Fruit fly (Drosophila melanogaster): ENCODE measurements around the gene gzl.

The gzl gene

dm6 chr3R:6404174-6404573, 21.5 kb downstream of the gzl start (continued):
- peak; percentile 71 for TF ChIP-seq tx (GFP tag; optimal IDR thresholded peaks at IDR 0.05)
- no peak for TF ChIP-seq kni (GFP tag; optimal IDR thresholded peaks at IDR 0.05)
- peak; percentile 34 for TF ChIP-seq CG14965 (GFP tag; optimal IDR thresholded peaks at IDR 0.05; ENCODE audit: borderline replicate concordance)

DNA sequence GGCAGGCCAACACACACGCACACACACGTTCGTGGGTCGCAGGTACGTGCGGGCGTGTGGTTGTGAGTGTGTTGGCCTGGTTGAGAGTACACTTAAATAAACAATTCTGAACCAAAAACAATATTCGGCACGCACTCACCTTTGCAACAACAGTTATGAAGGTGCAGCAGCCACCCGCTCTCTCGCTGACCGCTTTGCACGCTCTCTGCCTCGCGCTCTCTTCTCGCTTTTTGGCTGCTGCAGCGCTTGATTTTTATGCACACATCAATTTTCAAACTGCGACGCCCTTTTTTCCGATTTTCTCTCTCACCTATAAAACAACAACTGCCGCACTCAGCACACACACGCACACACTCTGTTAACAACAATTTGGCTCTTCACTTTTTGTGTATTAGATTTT, 22.5 kb downstream of the gzl start:
- TF ChIP-seq Fer2 (tag; optimal IDR thresholded peaks at IDR 0.05): no peak
- peak; percentile 76 for TF ChIP-seq zf30C (GFP tag; optimal IDR thresholded peaks at IDR 0.05)
- TF ChIP-seq CG15479 (GFP tag; optimal IDR thresholded peaks at IDR 0.05): peak; percentile 14
- peak; percentile 80 to 83 for TF ChIP-seq Trl (optimal IDR thresholded peaks at IDR 0.05)
- peak; percentile 6 for TF ChIP-seq Trl (GFP tag; optimal IDR thresholded peaks at IDR 0.05)
- peak; percentile 78 for TF ChIP-seq cg (GFP tag; optimal IDR thresholded peaks at IDR 0.05)
- TF ChIP-seq rib (GFP tag; IDR thresholded peaks at IDR 0.05): no peak
- TF ChIP-seq yki (optimal IDR thresholded peaks at IDR 0.05): peak; percentile 47

- TF ChIP-seq CG4360 (GFP tag; IDR thresholded peaks at IDR 0.05) (no peak), Fer3 (tag; optimal IDR thresholded peaks at IDR 0.05) (no peak), eve (GFP tag; optimal IDR thresholded peaks at IDR 0.05) (no peak), NFAT (GFP tag; IDR thresholded peaks at IDR 0.05) (no peak), CG8359 (GFP tag; optimal IDR thresholded peaks at IDR 0.05; ENCODE audit: borderline replicate concordance) (no peak), CG12219 (GFP tag; optimal IDR thresholded peaks at IDR 0.05) (no peak), bcd (GFP tag; optimal IDR thresholded peaks at IDR 0.05) (peak; percentile 29), CG9797 (GFP tag; optimal IDR thresholded peaks at IDR 0.05) (peak; percentile 89), Bgb (GFP tag; IDR thresholded peaks at IDR 0.05; ENCODE audit: partially characterized antibody) (no peak), Myb (GFP tag; optimal IDR thresholded peaks at IDR 0.05) (peak; percentile 37), nau (GFP tag; optimal IDR thresholded peaks at IDR 0.05) (peak; percentile 39), slbo (GFP tag; IDR thresholded peaks at IDR 0.05) (no peak), CG13894 (tag; optimal IDR thresholded peaks at IDR 0.05) (peak; percentile 44), maf-S (GFP tag; optimal IDR thresholded peaks at IDR 0.05) (no peak), br (optimal IDR thresholded peaks at IDR 0.05) (no peak), Lpt (GFP tag; optimal IDR thresholded peaks at IDR 0.05) (no peak), bab2 (GFP tag; optimal IDR thresholded peaks at IDR 0.05) (no peak), dmrt99B (tag; optimal IDR thresholded peaks at IDR 0.05) (peak; percentile 5), CG15479 (GFP tag; optimal IDR thresholded peaks at IDR 0.05) (no peak), pan (optimal IDR thresholded peaks at IDR 0.05) (no peak), pan (GFP tag; optimal IDR thresholded peaks at IDR 0.05 in 1 of 2, IDR thresholded peaks at IDR 0.05 in 1 of 2) (no peak), caup (GFP tag; optimal IDR thresholded peaks at IDR 0.05; ENCODE audit: severe bottlenecking) (peak; percentile 30), BEAF-32 (GFP tag; optimal IDR thresholded peaks at IDR 0.05) (peak; percentile 25), lola (GFP tag; optimal IDR thresholded peaks at IDR 0.05) (peak in 1 of 3 experiments; percentile 20), cg (GFP tag; optimal IDR thresholded peaks at IDR 0.05) (peak; percentile 62), Asciz (GFP tag; optimal IDR thresholded peaks at IDR 0.05) (no peak), CG4617 (GFP tag; optimal IDR thresholded peaks at IDR 0.05; ENCODE audit: borderline replicate concordance) (no peak), CG7786 (GFP tag; optimal IDR thresholded peaks at IDR 0.05) (no peak), cas (GFP tag; IDR thresholded peaks at IDR 0.05) (no peak), mirr (GFP tag; optimal IDR thresholded peaks at IDR 0.05) (peak; percentile 38), seq (GFP tag; IDR thresholded peaks at IDR 0.05) (no peak), pho (GFP tag; optimal IDR thresholded peaks at IDR 0.05) (no peak), tgo (GFP tag; IDR thresholded peaks at IDR 0.05) (no peak), CG3407 (GFP tag; optimal IDR thresholded peaks at IDR 0.05) (no peak), CG15514 (GFP tag; optimal IDR thresholded peaks at IDR 0.05) (peak; percentile 34), pb (GFP tag; optimal IDR thresholded peaks at IDR 0.05) (no peak), CG1647 (GFP tag; optimal IDR thresholded peaks at IDR 0.05) (peak; percentile 43)
Observed at dm6 chr3R:6405674-6406565, 23.2 kb downstream of the gzl start, which contains the start of gene Dmtn. Dmtn (minus strand) TSS chr3R:6405895.
